Fruit fly (Drosophila melanogaster) whole organism, embryonic: Measurements from ENCODE around the gene CG6230.

ENCODE experiments used
- CG17912 ChIP-seq: fragments of 200-800 bp; sonication (Bioruptor generic); optimal IDR thresholded peaks from 2 replicates; lab custom pipeline; 2018; ENCODE audit warnings: missing biosample characterization, mild to moderate bottlenecking, missing genetic modification characterization
- CG2120 ChIP-seq: fragments of 200-800 bp; sonication (Bioruptor generic); optimal IDR thresholded peaks from 3 replicates; lab custom pipeline; 2016; ENCODE audit warnings: missing biosample characterization, missing genetic modification characterization
- CG8290 ChIP-seq, 3 experiments: fragments of 200-800 bp; sonication (Bioruptor generic); optimal IDR thresholded peaks; 2 replicates each; lab custom pipeline; 2016 to 2019; ENCODE audit warnings: missing biosample characterization in 3 of 3, missing genetic modification characterization in 3 of 3, mild to moderate bottlenecking in 2 of 3, moderate library complexity in 1 of 3
- HLH3B ChIP-seq: fragments of 200-800 bp; sonication (Bioruptor generic); IDR thresholded peaks from 2 replicates; pipeline ENCODE4 v1.3.6; 2022; ENCODE audit warnings: missing biosample characterization, missing genetic modification characterization
- Pdp1 ChIP-seq, 2 experiments: fragments of 200-800 bp; sonication (Bioruptor generic); optimal IDR thresholded peaks; 3 replicates each; lab custom pipeline; 2016; ENCODE audit warnings: missing biosample characterization in 2 of 2, missing genetic modification characterization in 2 of 2, mild to moderate bottlenecking in 1 of 2, moderate library complexity in 1 of 2
- dysf ChIP-seq: fragments of 200-800 bp; sonication (Bioruptor generic); IDR thresholded peaks from 3 replicates; pipeline ENCODE4 v1.3.6; 2022; ENCODE audit warnings: missing biosample characterization, missing genetic modification characterization
- trem ChIP-seq: fragments of 200-800 bp; optimal IDR thresholded peaks from 3 replicates; lab custom pipeline; 2019; ENCODE audit warnings: missing biosample characterization, mild to moderate bottlenecking, missing genetic modification characterization, moderate library complexity

DNA sequence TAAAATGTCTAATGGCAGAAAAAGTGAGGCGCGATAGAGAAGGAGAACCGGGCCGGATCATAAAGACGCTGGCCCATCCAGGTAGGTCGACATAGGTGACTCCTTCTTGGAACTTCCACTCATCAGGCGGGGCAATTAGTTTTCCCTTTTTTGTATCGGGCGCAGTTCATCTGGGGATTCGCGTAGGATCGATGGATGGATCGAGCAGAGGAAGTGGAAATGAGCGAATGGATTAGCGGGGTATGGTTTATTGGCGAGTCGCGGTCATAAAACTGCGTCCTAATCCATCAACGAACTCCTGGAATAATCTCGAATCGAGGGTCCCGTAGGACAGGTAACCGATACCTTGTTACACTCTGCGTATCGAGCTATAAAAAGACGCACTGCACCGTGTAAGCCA, 45.0 kb downstream of the CG6230 start, which contains the start of gene CG43725:
- TF ChIP-seq CG8290 (GFP tag; optimal IDR thresholded peaks at IDR 0.05; lab: Kevin White, UChicago) (no peak), CG8290 (tag; optimal IDR thresholded peaks at IDR 0.05; lab: Kevin White, UChicago) (no peak), CG17912 (GFP tag; lab: Kevin White, UChicago) (no peak), dysf (no peak), CG2120 (GFP tag; lab: Kevin White, UChicago) (no peak), trem (no peak), HLH3B (GFP tag; lab: Robert Waterston, UW) (no peak), Pdp1 (GFP tag; optimal IDR thresholded peaks at IDR 0.05; lab: Kevin White, UChicago) (no peak)
